Worm (Caenorhabditis elegans) whole organism, midembryonic: Measurements from ENCODE around the gene cyp-13A3.
A peak's percentile ranks its signal among the peaks of the same experiment; 100 is the strongest.

Experiments
- T22C8.4 ChIP-seq: fragments of 200-800 bp; sonication (Bioruptor generic); IDR thresholded peaks from 2 replicates; pipeline ENCODE4 v1.3.6; 2022; ENCODE audit warnings: missing genetic modification characterization, missing compliant biosample characterization
- cog-1 ChIP-seq: sonication (generic microtip); optimal IDR thresholded peaks from 2 replicates; lab custom pipeline; 2016; ENCODE audit warnings: missing genetic modification characterization, missing compliant biosample characterization
- flt-1 ChIP-seq: fragments of 200-800 bp; sonication (Bioruptor generic); IDR thresholded peaks from 2 replicates; pipeline ENCODE4 v1.3.6; 2022; ENCODE audit warnings: missing genetic modification characterization, missing compliant biosample characterization
- klf-2 ChIP-seq: fragments of 200-800 bp; sonication (Bioruptor generic); conservative IDR thresholded peaks from 2 replicates; pipeline ENCODE4 v1.3.6; 2022; ENCODE audit warnings: missing genetic modification reagents, missing genetic modification characterization, missing compliant biosample characterization
- med-1 ChIP-seq: sonication (generic microtip); optimal IDR thresholded peaks from 2 replicates; lab custom pipeline; 2017; ENCODE audit warnings: missing genetic modification characterization, mild to moderate bottlenecking, missing compliant biosample characterization, antibody characterized with exemption, missing genetic modification reagents; ENCODE audit not compliant: insufficient read depth
- ref-1 ChIP-seq: fragments of 200-800 bp; sonication (Bioruptor generic); conservative IDR thresholded peaks from 2 replicates; pipeline ENCODE4 v1.3.6; 2022; ENCODE audit warnings: missing genetic modification reagents, missing genetic modification characterization, missing compliant biosample characterization
- tab-1 ChIP-seq: fragments of 200-800 bp; sonication (Bioruptor generic); IDR thresholded peaks from 2 replicates; pipeline ENCODE4 v1.3.6; 2022; ENCODE audit warnings: missing genetic modification characterization, missing compliant biosample characterization
- ztf-23 ChIP-seq: fragments of 200-800 bp; sonication (Bioruptor generic); IDR thresholded peaks from 2 replicates; pipeline ENCODE4 v1.3.6; 2022; ENCODE audit warnings: missing genetic modification reagents, missing genetic modification characterization, missing compliant biosample characterization
- ztf-29 ChIP-seq: fragments of 200-800 bp; sonication (Bioruptor generic); IDR thresholded peaks from 2 replicates; pipeline ENCODE4 v1.3.6; 2022; ENCODE audit warnings: missing genetic modification reagents, missing genetic modification characterization, missing compliant biosample characterization

Gene cyp-13A3

DNA sequence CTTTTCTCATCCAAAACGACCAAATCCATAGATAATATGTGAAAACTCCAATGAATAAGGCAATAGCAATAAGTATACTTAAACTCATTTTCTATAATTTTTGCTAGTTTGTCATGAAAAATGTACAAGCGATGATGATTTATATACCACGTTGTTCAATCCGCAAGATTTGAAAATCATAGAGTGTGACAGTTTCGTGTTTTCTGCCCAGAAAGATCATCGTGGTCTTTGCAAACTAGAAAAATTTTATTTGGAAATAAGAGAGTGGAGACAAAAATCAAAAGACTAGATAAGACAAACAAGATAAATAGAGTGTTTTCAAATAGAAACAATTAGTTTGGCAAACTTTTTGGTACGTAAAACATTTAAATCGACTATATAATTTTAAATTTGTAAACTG, at the start of gene cyp-13A3:
TSS of gene cyp-13A3 (minus strand) at position 101 of the 400 bp plus-strand sequence.
- no peak for TF ChIP-seq cog-1
- no peak for TF ChIP-seq ref-1
- TF ChIP-seq ztf-29: no peak
- no peak for TF ChIP-seq klf-2
- no peak for TF ChIP-seq med-1
- TF ChIP-seq tab-1: no peak
- no peak for TF ChIP-seq ztf-23 (GFP tag; lab: Robert Waterston, UW)
- TF ChIP-seq flt-1 (GFP tag; lab: Robert Waterston, UW): no peak
- no peak for TF ChIP-seq T22C8.4

DNA sequence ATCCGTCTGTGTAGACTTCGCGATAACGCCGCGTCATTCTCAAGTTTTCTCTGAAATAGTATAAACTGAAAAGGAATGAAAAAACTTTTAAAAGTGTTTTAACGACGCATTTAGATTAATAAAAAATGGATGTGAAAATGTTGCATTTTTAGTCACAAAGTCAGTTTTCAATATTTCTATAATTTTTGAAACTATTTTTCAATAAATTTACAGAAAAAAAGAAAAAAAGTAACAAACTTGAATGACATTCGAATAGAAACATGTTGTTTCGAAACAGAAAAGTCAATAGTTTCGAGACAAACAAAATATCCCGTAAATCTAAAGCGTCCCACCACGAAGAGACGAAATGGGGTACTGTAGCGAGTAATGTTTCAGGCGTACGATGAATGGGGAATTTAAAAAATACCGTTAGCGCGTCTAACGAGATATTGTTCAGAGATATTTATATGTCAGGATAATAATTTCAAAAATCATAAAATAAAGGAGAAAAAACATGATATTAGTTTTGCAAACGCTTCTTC, 48.9 kb upstream of the cyp-13A3 start, which contains the start of gene rnh-1.2:
TSS of gene rnh-1.2 (minus strand) at position 51 of the 521 bp plus-strand sequence.
- TF ChIP-seq cog-1 (no peak), flt-1 (GFP tag; lab: Robert Waterston, UW) (no peak), ref-1 (no peak)

DNA sequence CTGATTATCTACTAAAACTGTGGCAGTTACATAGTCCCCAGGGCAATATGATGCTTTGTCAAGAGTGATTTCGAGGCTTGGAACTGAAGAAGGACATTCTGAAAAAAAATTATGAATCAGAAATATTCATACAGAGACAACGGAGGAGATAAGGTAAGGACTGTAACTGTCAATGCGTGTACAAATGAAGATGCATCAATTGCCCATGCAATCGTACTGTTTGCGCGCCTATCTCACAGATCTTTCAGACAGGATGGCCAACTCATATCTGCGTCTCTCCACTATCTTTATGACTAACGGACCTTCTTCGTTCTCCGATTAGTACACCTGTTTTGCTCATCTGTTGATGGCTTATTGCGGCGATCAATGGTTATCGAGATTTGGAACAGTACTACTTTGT, 47.2 kb upstream of the cyp-13A3 start, which contains the start of gene ZK938.11:
TSS of gene ZK938.11 (minus strand) at position 101 of the 400 bp plus-strand sequence.
- TF ChIP-seq flt-1 (GFP tag; lab: Robert Waterston, UW): no peak
- no peak for TF ChIP-seq ztf-29
- no peak for TF ChIP-seq klf-2
- no peak for TF ChIP-seq T22C8.4
- TF ChIP-seq cog-1: no peak
- TF ChIP-seq med-1: no peak
- TF ChIP-seq ref-1: no peak
- no peak for TF ChIP-seq tab-1
- TF ChIP-seq ztf-23 (GFP tag; lab: Robert Waterston, UW): no peak

DNA sequence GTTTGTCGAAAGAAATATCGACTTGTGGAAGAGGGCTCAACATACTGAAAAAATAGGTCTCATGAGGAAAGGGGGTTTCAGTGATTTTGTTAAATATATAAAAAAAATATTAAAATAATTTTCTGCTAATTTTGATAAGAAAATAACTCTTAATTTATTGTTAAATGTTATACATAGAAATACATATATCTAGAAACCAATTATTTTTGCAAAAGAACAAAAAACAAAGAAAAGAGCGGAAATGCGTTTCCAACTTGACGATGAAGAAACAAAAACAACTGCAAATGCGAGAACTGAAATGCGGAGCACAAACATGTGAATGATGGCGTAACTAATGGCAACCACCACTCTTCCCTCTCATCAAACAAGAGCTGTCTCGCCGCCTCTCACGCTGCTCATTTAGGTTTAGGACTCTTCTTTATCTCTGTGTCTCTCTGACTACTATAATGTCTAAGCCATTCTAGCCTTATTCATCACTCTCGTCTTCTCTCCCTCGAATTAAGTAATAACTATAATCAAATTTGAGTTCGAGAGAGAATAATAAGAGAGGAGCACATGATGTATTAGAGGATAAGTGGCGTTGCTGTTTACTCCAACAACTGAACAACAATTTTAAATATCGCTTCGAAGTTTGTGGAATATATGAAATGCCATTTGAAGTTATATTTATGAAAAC, 45.3 kb upstream of the cyp-13A3 start, which contains the start of gene arrd-4:
TSS of gene arrd-4 (minus strand) at position 51 of the 676 bp plus-strand sequence.
- TF ChIP-seq flt-1 (GFP tag; lab: Robert Waterston, UW) (no peak), ztf-29 (no peak), ref-1 (no peak), tab-1 (0 out of 2 replicates have a peak, but pooled peaks have one; percentile 7), T22C8.4 (no peak), cog-1 (no peak)

DNA sequence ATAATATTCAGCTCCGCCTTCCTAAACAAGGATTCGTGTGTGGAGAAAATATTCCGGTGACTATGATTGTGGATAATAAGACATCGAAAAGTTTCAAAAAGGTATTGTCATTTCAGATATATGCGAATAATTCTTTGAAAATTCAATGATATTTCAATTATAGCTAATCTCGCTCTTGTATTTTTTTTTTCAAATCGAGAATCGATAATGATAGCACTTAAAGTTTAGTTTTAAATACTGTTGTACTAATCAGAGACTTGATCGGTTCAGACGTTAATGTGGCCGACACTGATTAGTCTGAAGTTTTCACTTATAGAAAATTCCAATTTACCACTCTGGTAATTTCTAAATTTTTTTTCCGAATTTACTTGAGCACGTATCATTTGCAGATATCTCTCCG, 42.9 kb upstream of the cyp-13A3 start:
- TF ChIP-seq ref-1: no peak
- TF ChIP-seq cog-1: no peak
- no peak for TF ChIP-seq ztf-29
- no peak for TF ChIP-seq T22C8.4
- TF ChIP-seq med-1: no peak
- TF ChIP-seq tab-1: no peak
- no peak for TF ChIP-seq klf-2
- no peak for TF ChIP-seq flt-1 (GFP tag; lab: Robert Waterston, UW)
- TF ChIP-seq ztf-23 (GFP tag; lab: Robert Waterston, UW): no peak

DNA sequence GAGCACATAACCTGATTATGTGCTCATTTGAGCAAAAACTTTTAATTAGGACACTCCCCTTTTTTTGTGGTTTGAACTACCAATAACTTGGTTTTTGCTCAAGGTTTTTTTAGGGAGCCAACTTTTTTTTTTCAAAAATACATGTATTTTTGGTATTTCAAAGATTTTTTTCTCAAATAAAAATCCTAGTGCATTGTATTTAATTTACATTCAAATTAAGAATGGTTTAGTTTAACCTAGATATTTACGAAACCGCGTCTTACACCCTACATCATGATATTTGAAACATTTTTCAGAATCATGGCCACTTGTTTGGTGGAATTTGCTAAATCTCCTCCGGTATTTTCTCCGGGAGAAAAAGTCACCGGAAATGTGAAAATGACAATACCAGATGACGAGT, 41.8 kb upstream of the cyp-13A3 start, which contains the start of gene arrd-5:
TSS of gene arrd-5 (plus strand) at position 301 of the 400 bp plus-strand sequence.
- TF ChIP-seq ref-1: no peak
- TF ChIP-seq med-1: no peak
- TF ChIP-seq ztf-23 (GFP tag; lab: Robert Waterston, UW): no peak
- no peak for TF ChIP-seq tab-1
- no peak for TF ChIP-seq cog-1
- no peak for TF ChIP-seq klf-2
- TF ChIP-seq flt-1 (GFP tag; lab: Robert Waterston, UW): no peak
- no peak for TF ChIP-seq ztf-29
- TF ChIP-seq T22C8.4: no peak

DNA sequence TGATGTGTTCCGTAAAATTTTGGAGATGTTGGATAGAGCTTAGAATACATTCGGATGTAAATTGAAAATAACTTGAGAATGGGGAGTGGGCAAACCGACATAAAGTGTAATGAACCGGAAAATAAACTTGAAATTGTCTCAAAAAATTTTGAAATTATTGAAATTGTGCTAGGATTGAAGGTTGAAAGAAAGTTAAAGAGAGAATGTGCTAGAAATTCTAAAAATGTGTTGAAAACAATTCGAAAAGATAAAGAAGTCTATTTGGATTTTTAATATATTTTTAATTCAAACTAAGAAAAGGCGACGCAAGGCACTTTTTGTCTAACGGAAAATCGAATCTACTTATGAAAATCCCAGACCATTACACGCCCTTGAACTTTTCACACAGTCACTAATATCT, 40.8 kb upstream of the cyp-13A3 start, which contains the start of gene ZK938.3:
TSS of gene ZK938.3 (minus strand) at position 101 of the 400 bp plus-strand sequence.
- no peak for TF ChIP-seq ztf-23 (GFP tag; lab: Robert Waterston, UW)
- TF ChIP-seq T22C8.4: no peak
- no peak for TF ChIP-seq med-1
- no peak for TF ChIP-seq ref-1
- no peak for TF ChIP-seq tab-1
- no peak for TF ChIP-seq ztf-29
- TF ChIP-seq flt-1 (GFP tag; lab: Robert Waterston, UW): no peak
- TF ChIP-seq klf-2: no peak
- TF ChIP-seq cog-1: no peak

DNA sequence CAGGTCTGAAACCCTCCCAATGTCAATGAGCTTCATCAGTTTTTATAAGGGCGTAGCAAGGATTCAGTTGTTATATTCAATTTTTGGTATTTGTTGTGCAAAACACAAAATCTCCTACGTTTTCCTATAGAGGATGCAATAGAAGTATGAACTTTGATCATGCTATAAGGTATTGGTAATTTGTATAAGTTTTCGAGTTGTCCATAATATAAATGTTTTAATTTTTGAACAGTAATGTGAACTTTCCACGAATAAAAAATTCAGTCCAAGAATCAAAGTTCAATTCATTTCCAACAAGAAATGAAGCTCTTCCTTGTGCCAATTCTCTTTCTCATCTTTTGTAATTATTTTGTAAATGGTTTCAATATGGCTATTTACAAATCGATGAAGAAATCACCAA, 37.9 kb upstream of the cyp-13A3 start, which contains the start of gene ZK938.12:
TSS of gene ZK938.12 (plus strand) at position 301 of the 400 bp plus-strand sequence.
- TF ChIP-seq cog-1: no peak
- no peak for TF ChIP-seq tab-1
- no peak for TF ChIP-seq T22C8.4
- no peak for TF ChIP-seq ref-1
- no peak for TF ChIP-seq flt-1 (GFP tag; lab: Robert Waterston, UW)
- TF ChIP-seq ztf-23 (GFP tag; lab: Robert Waterston, UW): no peak
- TF ChIP-seq med-1: no peak
- TF ChIP-seq ztf-29: no peak
- TF ChIP-seq klf-2: no peak

DNA sequence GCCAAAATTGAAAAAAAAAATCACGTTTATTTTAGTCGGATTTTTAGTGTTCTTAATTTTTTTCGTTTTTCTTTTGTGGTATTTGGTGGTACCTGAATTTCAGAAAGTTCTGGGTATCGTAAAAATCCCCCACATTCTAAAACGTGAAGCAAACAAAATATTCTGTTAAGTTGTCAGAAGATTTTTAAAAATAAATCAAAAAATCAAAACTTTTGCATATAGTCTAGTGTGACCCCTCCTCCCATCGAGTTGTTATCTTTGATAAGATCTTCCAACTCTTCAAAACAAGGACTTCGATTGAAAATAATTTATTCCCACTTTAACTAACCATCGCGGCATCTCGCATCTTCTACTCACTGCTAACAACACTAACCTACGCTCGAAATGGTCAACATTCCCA, 36.0 kb upstream of the cyp-13A3 start, which contains the start of gene ZK938.1:
TSS of gene ZK938.1 (plus strand) at position 301 of the 400 bp plus-strand sequence.
- no peak for TF ChIP-seq ztf-23 (GFP tag; lab: Robert Waterston, UW)
- no peak for TF ChIP-seq cog-1
- TF ChIP-seq ztf-29: no peak
- TF ChIP-seq ref-1: no peak
- TF ChIP-seq klf-2: no peak
- no peak for TF ChIP-seq med-1
- no peak for TF ChIP-seq flt-1 (GFP tag; lab: Robert Waterston, UW)
- no peak for TF ChIP-seq T22C8.4
- no peak for TF ChIP-seq tab-1

DNA sequence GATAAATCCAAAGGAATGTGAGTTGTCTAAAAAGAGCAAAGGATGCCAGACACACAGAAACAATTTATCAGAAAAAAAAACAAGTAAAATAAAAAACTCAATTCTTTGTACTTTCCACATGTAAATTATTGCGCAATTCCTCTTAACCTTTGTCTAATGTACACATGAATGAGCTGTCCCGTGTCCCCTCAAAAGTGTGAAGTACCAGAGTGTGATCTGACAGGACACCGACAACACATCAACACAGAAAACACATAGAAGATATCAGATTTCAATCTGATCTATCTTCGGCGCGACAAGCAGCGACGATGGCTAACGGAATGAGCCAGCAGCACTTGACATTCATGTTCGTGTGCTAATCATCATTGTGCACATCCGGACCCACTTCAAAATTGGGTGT, 35.4 kb upstream of the cyp-13A3 start:
- TF ChIP-seq ref-1 (no peak), flt-1 (GFP tag; lab: Robert Waterston, UW) (no peak), T22C8.4 (no peak), klf-2 (no peak), ztf-29 (no peak), ztf-23 (GFP tag; lab: Robert Waterston, UW) (no peak), cog-1 (no peak), tab-1 (no peak), med-1 (no peak)

DNA sequence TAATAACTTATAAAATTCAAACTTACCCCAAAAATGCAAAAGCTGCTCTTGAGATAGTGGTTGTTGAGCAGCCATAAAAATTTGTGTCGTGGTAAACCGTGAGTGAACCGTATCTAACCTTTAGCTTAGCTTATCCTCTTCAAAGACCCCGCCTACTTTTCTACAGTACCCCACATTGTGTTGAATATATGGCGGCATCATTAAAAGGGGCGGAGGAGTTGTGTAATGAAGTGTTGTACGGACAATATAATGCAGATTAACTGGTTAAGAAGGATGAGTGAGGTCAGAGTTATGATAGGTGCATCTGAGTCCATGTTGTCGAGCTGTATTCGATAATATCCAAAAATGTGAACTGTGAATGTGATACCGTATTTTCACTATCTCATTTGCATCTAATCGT, 34.8 kb upstream of the cyp-13A3 start, which contains the start of gene eyg-1:
TSS of gene eyg-1 (minus strand) at position 101 of the 400 bp plus-strand sequence.
- TF ChIP-seq flt-1 (GFP tag; lab: Robert Waterston, UW) (no peak), klf-2 (no peak), cog-1 (no peak), ztf-29 (no peak), med-1 (no peak)
